Fruit fly (Drosophila melanogaster) whole organism, pupa: Measurements from ENCODE around the gene Uch.

Experiments used
- CG10348 ChIP-seq: fragments of 200-800 bp; sonication (Bioruptor generic); IDR thresholded peaks from 2 replicates; pipeline ENCODE4 v1.3.6; 2022; ENCODE audit warnings: missing biosample characterization, missing genetic modification characterization
- CG12605 ChIP-seq: fragments of 200-800 bp; sonication (Bioruptor generic); IDR thresholded peaks from 2 replicates; pipeline ENCODE4 v1.3.6; 2022; ENCODE audit warnings: missing biosample characterization, missing genetic modification characterization
- CG13204 ChIP-seq: fragments of 200-800 bp; sonication (Bioruptor generic); optimal IDR thresholded peaks from 2 replicates; lab custom pipeline; 2018; ENCODE audit warnings: missing biosample characterization, mild to moderate bottlenecking, missing genetic modification characterization, moderate library complexity
- CG14655 ChIP-seq: fragments of 200-800 bp; sonication (Bioruptor generic); optimal IDR thresholded peaks from 3 replicates; lab custom pipeline; 2017; ENCODE audit warnings: mild to moderate bottlenecking, missing biosample characterization, missing genetic modification reagents, missing genetic modification characterization
- CG15710 ChIP-seq: fragments of 200-800 bp; sonication (Bioruptor generic); optimal IDR thresholded peaks from 2 replicates; lab custom pipeline; 2018; ENCODE audit warnings: missing biosample characterization, mild to moderate bottlenecking, missing genetic modification characterization, moderate library complexity
- CG17806 ChIP-seq: fragments of 200-800 bp; sonication (Bioruptor generic); optimal IDR thresholded peaks from 2 replicates; lab custom pipeline; 2018; ENCODE audit warnings: missing biosample characterization, mild to moderate bottlenecking, missing genetic modification characterization, moderate library complexity
- CG32121 ChIP-seq: fragments of 200-800 bp; sonication (Bioruptor generic); IDR thresholded peaks from 2 replicates; pipeline ENCODE4 v1.3.6; 2022; ENCODE audit warnings: missing biosample characterization, missing genetic modification characterization
- CG34367 ChIP-seq: fragments of 200-800 bp; sonication (Bioruptor generic); optimal IDR thresholded peaks from 2 replicates; lab custom pipeline; 2018; ENCODE audit warnings: missing biosample characterization, mild to moderate bottlenecking, missing genetic modification characterization
- CG4496 ChIP-seq: fragments of 200-800 bp; sonication (Bioruptor generic); IDR thresholded peaks from 3 replicates; pipeline ENCODE4 v1.3.6; 2022; ENCODE audit warnings: missing biosample characterization, missing genetic modification characterization
- CG8159 ChIP-seq: fragments of 200-800 bp; sonication (Bioruptor generic); optimal IDR thresholded peaks from 3 replicates; lab custom pipeline; 2018; ENCODE audit warnings: missing biosample characterization, mild to moderate bottlenecking, missing genetic modification characterization, moderate library complexity
- CG8301 ChIP-seq: fragments of 200-800 bp; sonication (Bioruptor generic); optimal IDR thresholded peaks from 2 replicates; lab custom pipeline; 2018; ENCODE audit warnings: missing biosample characterization, mild to moderate bottlenecking, missing genetic modification characterization
- CG9948 ChIP-seq: fragments of 200-800 bp; sonication (Bioruptor generic); optimal IDR thresholded peaks from 2 replicates; lab custom pipeline; 2018; ENCODE audit warnings: missing biosample characterization, mild to moderate bottlenecking, missing genetic modification characterization, moderate library complexity
- D1 ChIP-seq: fragments of 200-800 bp; sonication (Bioruptor generic); optimal IDR thresholded peaks from 2 replicates; lab custom pipeline; 2018; ENCODE audit warnings: missing biosample characterization, mild to moderate bottlenecking, missing genetic modification characterization, moderate library complexity
- EcR ChIP-seq: fragments of 200-800 bp; sonication (Bioruptor generic); optimal IDR thresholded peaks from 3 replicates; lab custom pipeline; 2019; ENCODE audit warnings: missing biosample characterization, missing genetic modification characterization, mild to moderate bottlenecking, moderate library complexity, missing genetic modification reagents
- Ets98B ChIP-seq: fragments of 200-800 bp; sonication (Bioruptor generic); IDR thresholded peaks from 2 replicates; pipeline ENCODE4 v1.3.6; 2022; ENCODE audit warnings: missing biosample characterization, missing genetic modification characterization
- Pif1A ChIP-seq: fragments of 200-800 bp; sonication (Bioruptor generic); optimal IDR thresholded peaks from 3 replicates; lab custom pipeline; 2016; ENCODE audit warnings: missing biosample characterization, missing genetic modification characterization
- Pif1B ChIP-seq: fragments of 200-800 bp; sonication (Bioruptor generic); optimal IDR thresholded peaks from 3 replicates; lab custom pipeline; 2016; ENCODE audit warnings: missing biosample characterization, missing genetic modification characterization
- Snoo ChIP-seq: fragments of 200-800 bp; sonication (Bioruptor generic); optimal IDR thresholded peaks from 3 replicates; lab custom pipeline; 2017; ENCODE audit warnings: missing biosample characterization, mild to moderate bottlenecking, missing genetic modification characterization, inconsistent platforms
- fd96Ca ChIP-seq: fragments of 200-800 bp; sonication (Bioruptor generic); IDR thresholded peaks from 3 replicates; pipeline ENCODE4 v1.3.6; 2022; ENCODE audit warnings: missing biosample characterization, missing genetic modification characterization
- gl ChIP-seq: fragments of 200-800 bp; sonication (Bioruptor generic); optimal IDR thresholded peaks from 2 replicates; lab custom pipeline; 2018; ENCODE audit warnings: missing biosample characterization, mild to moderate bottlenecking, missing genetic modification characterization
- rn ChIP-seq: fragments of 200-800 bp; sonication (Bioruptor generic); IDR thresholded peaks from 2 replicates; pipeline ENCODE4 v1.3.6; 2022; ENCODE audit warnings: missing biosample characterization, missing genetic modification characterization

Gene Uch

dm6 chr2L:2227316-2227715 lies 13.3 kb upstream of the Uch start:
- TF ChIP-seq CG15710 (tag; lab: Kevin White, UChicago): peak; percentile 68
- TF ChIP-seq CG8159 (tag; lab: Kevin White, UChicago): peak; percentile 62
- peak; percentile 74 for TF ChIP-seq Snoo (tag; lab: Kevin White, UChicago)
- no peak for TF ChIP-seq CG13204 (GFP tag; lab: Kevin White, UChicago)
- TF ChIP-seq CG17806: peak; percentile 72
- TF ChIP-seq CG9948: peak; percentile 59
- TF ChIP-seq CG10348 (GFP tag; lab: Robert Waterston, UW): peak; percentile 54; the same call in 1 of the 2 replicates
- peak; percentile 60 for TF ChIP-seq CG34367 (tag; lab: Kevin White, UChicago)
- no peak for TF ChIP-seq EcR (GFP tag; lab: Kevin White, UChicago)
- peak; percentile 83 for TF ChIP-seq Ets98B (GFP tag; lab: Robert Waterston, UW)
- no peak for TF ChIP-seq D1 (tag; lab: Kevin White, UChicago)
- peak; percentile 87 for TF ChIP-seq CG4496 (GFP tag; lab: Robert Waterston, UW)
- TF ChIP-seq CG32121 (GFP tag; lab: Robert Waterston, UW): peak; percentile 82
- TF ChIP-seq gl (tag; lab: Kevin White, UChicago): no peak
- TF ChIP-seq CG14655: peak; percentile 76
- TF ChIP-seq CG12605 (GFP tag; lab: Robert Waterston, UW): peak; percentile 84
- peak; percentile 76 for TF ChIP-seq Pif1B (GFP tag; lab: Kevin White, UChicago)
- TF ChIP-seq rn (GFP tag; lab: Robert Waterston, UW): no peak
- TF ChIP-seq fd96Ca (GFP tag; lab: Robert Waterston, UW): peak; percentile 86
- TF ChIP-seq CG8301 (tag; lab: Kevin White, UChicago): peak; percentile 69
- TF ChIP-seq Pif1A (GFP tag; lab: Kevin White, UChicago): peak; percentile 85
- TF ChIP-seq, all 21 proteins: peak for 16

dm6 chr2L:2226259-2227121 lies 12.5 kb upstream of the Uch start, which contains the start of the genes CG15387 and sau:
Gene CG15387 (minus strand): TSS chr2L:2226294.
Gene sau (plus strand): TSS chr2L:2226342.
- peak; percentile 84 for TF ChIP-seq CG15710 (tag; lab: Kevin White, UChicago)
- peak; percentile 77 for TF ChIP-seq Pif1A (GFP tag; lab: Kevin White, UChicago)
- TF ChIP-seq CG12605 (GFP tag; lab: Robert Waterston, UW): no peak
- peak; percentile 75 for TF ChIP-seq fd96Ca (GFP tag; lab: Robert Waterston, UW)
- TF ChIP-seq CG10348 (GFP tag; lab: Robert Waterston, UW): no peak
- TF ChIP-seq CG8301 (tag; lab: Kevin White, UChicago): peak; percentile 69
- TF ChIP-seq gl (tag; lab: Kevin White, UChicago): peak; percentile 17
- peak; percentile 77 for TF ChIP-seq CG8159 (tag; lab: Kevin White, UChicago)
- peak; percentile 56 for TF ChIP-seq CG9948
- peak; percentile 58; the same call in 1 of the 2 replicates for TF ChIP-seq rn (GFP tag; lab: Robert Waterston, UW)
- TF ChIP-seq Ets98B (GFP tag; lab: Robert Waterston, UW): peak; percentile 68
- TF ChIP-seq CG32121 (GFP tag; lab: Robert Waterston, UW): peak; percentile 85
- TF ChIP-seq Snoo (tag; lab: Kevin White, UChicago): peak; percentile 76
- TF ChIP-seq CG34367 (tag; lab: Kevin White, UChicago): peak; percentile 72
- peak; percentile 65 for TF ChIP-seq Pif1B (GFP tag; lab: Kevin White, UChicago)
- no peak for TF ChIP-seq CG13204 (GFP tag; lab: Kevin White, UChicago)
- TF ChIP-seq CG14655: peak; percentile 76
- no peak for TF ChIP-seq D1 (tag; lab: Kevin White, UChicago)
- peak; percentile 85 for TF ChIP-seq CG4496 (GFP tag; lab: Robert Waterston, UW)
- TF ChIP-seq CG17806: peak; percentile 62
- TF ChIP-seq EcR (GFP tag; lab: Kevin White, UChicago): no peak

- TF ChIP-seq fd96Ca (GFP tag; lab: Robert Waterston, UW): no peak; the same call in 2 of the 3 replicates
- TF ChIP-seq D1 (tag; lab: Kevin White, UChicago): no peak
- peak; percentile 11 for TF ChIP-seq Pif1A (GFP tag; lab: Kevin White, UChicago)
- no peak for TF ChIP-seq gl (tag; lab: Kevin White, UChicago)
- TF ChIP-seq CG4496 (GFP tag; lab: Robert Waterston, UW): 0 out of 3 replicates have a peak, but pooled peaks have one; percentile 21
- TF ChIP-seq Ets98B (GFP tag; lab: Robert Waterston, UW): no peak; the same call in none of the 2 replicates
- TF ChIP-seq CG14655: peak; percentile 31
- TF ChIP-seq CG15710 (tag; lab: Kevin White, UChicago): no peak
- TF ChIP-seq CG8301 (tag; lab: Kevin White, UChicago): peak; percentile 9
Measured at dm6 chr2L:2222377-2222776, 8.4 kb upstream of the Uch start.

dm6 chr2L:2221649-2222150 lies 7.7 kb upstream of the Uch start:
- TF ChIP-seq CG4496 (GFP tag; lab: Robert Waterston, UW): peak; percentile 100
- TF ChIP-seq CG34367 (tag; lab: Kevin White, UChicago): peak; percentile 99
- peak; percentile 99 for TF ChIP-seq CG32121 (GFP tag; lab: Robert Waterston, UW)
- TF ChIP-seq Pif1B (GFP tag; lab: Kevin White, UChicago): peak; percentile 99
- peak; percentile 97 for TF ChIP-seq Snoo (tag; lab: Kevin White, UChicago)
- TF ChIP-seq CG13204 (GFP tag; lab: Kevin White, UChicago): peak; percentile 96
- peak; percentile 80 for TF ChIP-seq EcR (GFP tag; lab: Kevin White, UChicago)
- TF ChIP-seq CG12605 (GFP tag; lab: Robert Waterston, UW): peak; percentile 100
- peak; percentile 99 for TF ChIP-seq CG15710 (tag; lab: Kevin White, UChicago)
- TF ChIP-seq gl (tag; lab: Kevin White, UChicago): peak; percentile 98
- TF ChIP-seq CG8301 (tag; lab: Kevin White, UChicago): peak; percentile 99
- TF ChIP-seq Ets98B (GFP tag; lab: Robert Waterston, UW): peak; percentile 99
- TF ChIP-seq CG14655: peak; percentile 99
- no peak for TF ChIP-seq D1 (tag; lab: Kevin White, UChicago)
- peak; percentile 99 for TF ChIP-seq Pif1A (GFP tag; lab: Kevin White, UChicago)
- peak; percentile 99 for TF ChIP-seq fd96Ca (GFP tag; lab: Robert Waterston, UW)
- peak; percentile 98 for TF ChIP-seq CG17806
- TF ChIP-seq CG8159 (tag; lab: Kevin White, UChicago): peak; percentile 98
- TF ChIP-seq rn (GFP tag; lab: Robert Waterston, UW): peak; percentile 99
- peak; percentile 98 for TF ChIP-seq CG9948
- peak; percentile 98 for TF ChIP-seq CG10348 (GFP tag; lab: Robert Waterston, UW)
